Worm (Caenorhabditis elegans): Measurements from ENCODE around the gene C04B4.5.

- TF ChIP-seq him-1 (tag; optimal IDR thresholded peaks at IDR 0.05) (no peak), W03F9.2 (tag; optimal IDR thresholded peaks at IDR 0.05) (no peak), dao-5 (tag; optimal IDR thresholded peaks at IDR 0.05) (no peak)
Measured at ce11 chrX:12335808-12336207, 47.7 kb upstream of the C04B4.5 start, which contains the start of gene srd-48.
